Fruit fly (Drosophila melanogaster) whole organism, embryonic: ENCODE measurements around the gene pros.

Source experiments
- CG10979 ChIP-seq: fragments of 200-800 bp; sonication (Bioruptor generic); optimal IDR thresholded peaks from 2 replicates; lab custom pipeline; 2018; ENCODE audit warnings: missing biosample characterization, mild to moderate bottlenecking, missing genetic modification characterization, moderate library complexity
- CG13287 ChIP-seq: fragments of 200-800 bp; sonication (Bioruptor generic); IDR thresholded peaks from 2 replicates; pipeline ENCODE4 v1.3.6; 2022; ENCODE audit warnings: missing biosample characterization, missing genetic modification characterization; ENCODE audit not compliant: partially characterized antibody
- D19B ChIP-seq: fragments of 200-800 bp; sonication (Bioruptor generic); optimal IDR thresholded peaks from 2 replicates; lab custom pipeline; 2017; ENCODE audit warnings: missing biosample characterization, mild to moderate bottlenecking, missing genetic modification characterization
- HLHmδ ChIP-seq: fragments of 200-800 bp; sonication (Bioruptor generic); optimal IDR thresholded peaks from 2 replicates; lab custom pipeline; 2018; ENCODE audit warnings: missing biosample characterization, mild to moderate bottlenecking, missing genetic modification characterization, moderate library complexity
- cwo ChIP-seq: fragments of 200-800 bp; sonication (Bioruptor generic); optimal IDR thresholded peaks from 3 replicates; lab custom pipeline; 2017; ENCODE audit warnings: missing biosample characterization, missing genetic modification characterization, mild to moderate bottlenecking, moderate library complexity, missing genetic modification reagents
- disco-r ChIP-seq: fragments of 200-800 bp; sonication (Bioruptor generic); optimal IDR thresholded peaks from 2 replicates; lab custom pipeline; 2016; ENCODE audit warnings: missing biosample characterization, missing genetic modification characterization
- esg ChIP-seq: fragments of 200-800 bp; sonication (Bioruptor generic); conservative IDR thresholded peaks from 2 replicates; pipeline ENCODE4 v1.3.6; 2022; ENCODE audit warnings: missing biosample characterization, missing genetic modification characterization
- jumu ChIP-seq: fragments of 200-800 bp; sonication (Bioruptor generic); optimal IDR thresholded peaks from 3 replicates; lab custom pipeline; 2016; ENCODE audit warnings: missing biosample characterization, missing genetic modification characterization
- lov ChIP-seq, 2 experiments: fragments of 200-800 bp in 1 of 2; fragments of >200 bp in 1 of 2; sonication (Bioruptor generic) in 1 of 2; IDR thresholded peaks in 1 of 2; optimal IDR thresholded peaks in 1 of 2; 2 replicates in 1 of 2; 3 replicates in 1 of 2; pipeline versions ENCODE4 v1.3.6 to Lab custom; 2017 to 2022; ENCODE audit warnings: missing biosample characterization in 1 of 2, missing genetic modification characterization in 1 of 2
- sima ChIP-seq: fragments of 200-800 bp; sonication (Bioruptor generic); optimal IDR thresholded peaks from 2 replicates; lab custom pipeline; 2016; ENCODE audit warnings: missing biosample characterization, missing genetic modification characterization
- z ChIP-seq: fragments of 200-800 bp; sonication (Bioruptor generic); IDR thresholded peaks from 3 replicates; pipeline ENCODE4 v1.3.6; 2022; ENCODE audit warnings: missing biosample characterization, missing genetic modification characterization
- zfh1 ChIP-seq: fragments of 200-800 bp; sonication (Bioruptor generic); IDR thresholded peaks from 3 replicates; pipeline ENCODE4 v1.3.6; 2022; ENCODE audit warnings: missing biosample characterization, missing genetic modification characterization

- no peak for TF ChIP-seq zfh1 (GFP tag; lab: Robert Waterston, UW)
- TF ChIP-seq disco-r, result no peak
- no peak for TF ChIP-seq CG10979 (tag; lab: Kevin White, UChicago)
- TF ChIP-seq sima (GFP tag; lab: Kevin White, UChicago), result no peak
- TF ChIP-seq D19B, result no peak
- TF ChIP-seq lov (optimal IDR thresholded peaks at IDR 0.05; lab: Kevin White, UChicago), result no peak
- no peak for TF ChIP-seq lov (GFP tag; IDR thresholded peaks at IDR 0.05; lab: Robert Waterston, UW)
- TF ChIP-seq cwo, result no peak
- no peak for TF ChIP-seq CG13287 (GFP tag; lab: Robert Waterston, UW)
- no peak for TF ChIP-seq z (GFP tag; lab: Robert Waterston, UW)
- no peak for TF ChIP-seq HLHmδ (GFP tag; lab: Kevin White, UChicago)
- no peak for TF ChIP-seq esg (GFP tag; lab: Robert Waterston, UW)
- TF ChIP-seq jumu (GFP tag; lab: Kevin White, UChicago), result no peak
Measured at dm6 chr3R:11361906-11362305, 33.6 kb downstream of the pros start.
